Worm (Caenorhabditis elegans) whole organism, dauer: ENCODE measurements around the gene sre-9.

Source experiments
- unc-62 ChIP-seq: sonication (generic microtip); optimal IDR thresholded peaks from 2 replicates; lab custom pipeline; 2017; ENCODE audit warnings: missing biosample characterization, missing genetic modification reagents, missing genetic modification characterization

The sre-9 gene

ce11 chrV:3894661-3895060 lies at the start of gene sre-9:
TSS of gene sre-9 (plus strand) at chrV:3894961.
- no peak for TF ChIP-seq unc-62 (GFP tag; lab: Kevin White, UChicago)

ce11 chrV:3847268-3847667 lies 47.5 kb upstream of the sre-9 start, which contains the start of gene nhr-185:
TSS of gene nhr-185 (minus strand) at chrV:3847368.
- TF ChIP-seq unc-62 (GFP tag; lab: Kevin White, UChicago): no peak

- no peak for TF ChIP-seq unc-62 (GFP tag; lab: Kevin White, UChicago)
These were observed 43.0 kb upstream of the sre-9 start for ce11 chrV:3851760-3852159.

ce11 chrV:3854847-3855246 lies 39.9 kb upstream of the sre-9 start, which contains the start of gene nhr-186:
TSS of gene nhr-186 (minus strand) at chrV:3854947.
- TF ChIP-seq unc-62 (GFP tag; lab: Kevin White, UChicago): no peak

- TF ChIP-seq unc-62 (GFP tag; lab: Kevin White, UChicago): no peak
These were observed 38.8 kb upstream of the sre-9 start for ce11 chrV:3855916-3856315.

- TF ChIP-seq unc-62 (GFP tag; lab: Kevin White, UChicago): no peak
These were observed 37.0 kb upstream of the sre-9 start, which contains the start of gene nhr-188 for ce11 chrV:3857778-3858177. TSS of gene nhr-188 (minus strand) at chrV:3857861.

ce11 chrV:3860123-3860522 lies 34.6 kb upstream of the sre-9 start, which contains the start of gene nhr-189:
TSS of gene nhr-189 (minus strand) at chrV:3860243.
- no peak for TF ChIP-seq unc-62 (GFP tag; lab: Kevin White, UChicago)

ce11 chrV:3862851-3863250 lies 31.9 kb upstream of the sre-9 start, which contains the start of gene nhr-187:
TSS of gene nhr-187 (minus strand) at chrV:3862951.
- no peak for TF ChIP-seq unc-62 (GFP tag; lab: Kevin White, UChicago)

- TF ChIP-seq unc-62 (GFP tag; lab: Kevin White, UChicago): no peak
These were observed 29.5 kb upstream of the sre-9 start for ce11 chrV:3865273-3865672.

- TF ChIP-seq unc-62 (GFP tag; lab: Kevin White, UChicago): no peak
These were observed 25.9 kb upstream of the sre-9 start, which contains the start of gene nhr-157 for ce11 chrV:3868905-3869304. TSS of gene nhr-157 (minus strand) at chrV:3869005.

- no peak for TF ChIP-seq unc-62 (GFP tag; lab: Kevin White, UChicago)
These were observed 24.4 kb upstream of the sre-9 start for ce11 chrV:3870359-3870758.

ce11 chrV:3874102-3874744 lies 20.5 kb upstream of the sre-9 start, which contains the start of gene nhr-158:
TSS of gene nhr-158 (minus strand) at chrV:3874152.
- no peak for TF ChIP-seq unc-62 (GFP tag; lab: Kevin White, UChicago)

- no peak for TF ChIP-seq unc-62 (GFP tag; lab: Kevin White, UChicago)
These were observed 17.5 kb upstream of the sre-9 start for ce11 chrV:3877242-3877641.

- no peak for TF ChIP-seq unc-62 (GFP tag; lab: Kevin White, UChicago)
These were observed 16.5 kb upstream of the sre-9 start, which contains the start of gene nhr-159 for ce11 chrV:3878223-3878622. TSS of gene nhr-159 (minus strand) at chrV:3878323.

- no peak for TF ChIP-seq unc-62 (GFP tag; lab: Kevin White, UChicago)
These were observed 10.2 kb upstream of the sre-9 start for ce11 chrV:3884550-3884949.

- TF ChIP-seq unc-62 (GFP tag; lab: Kevin White, UChicago): no peak
These were observed 8.7 kb upstream of the sre-9 start, which contains the start of gene nhr-124 for ce11 chrV:3886104-3886503. TSS of gene nhr-124 (minus strand) at chrV:3886204.

- TF ChIP-seq unc-62 (GFP tag; lab: Kevin White, UChicago): no peak
These were observed 5.6 kb upstream of the sre-9 start, which contains the start of gene C17E7.13 for ce11 chrV:3889113-3889512. TSS of gene C17E7.13 (minus strand) at chrV:3889288.
